Fruit fly (Drosophila melanogaster) whole organism, embryonic: Measurements from ENCODE around the gene CG5969.

Experiments
- Bgb ChIP-seq: fragments of 200-800 bp; sonication (Bioruptor generic); IDR thresholded peaks from 2 replicates; pipeline ENCODE4 v1.3.6; 2022; ENCODE audit warnings: missing biosample characterization, missing genetic modification characterization; ENCODE audit not compliant: partially characterized antibody
- CG11398 ChIP-seq: fragments of 200-800 bp; sonication (Bioruptor generic); optimal IDR thresholded peaks from 2 replicates; lab custom pipeline; 2016; ENCODE audit warnings: missing biosample characterization, missing genetic modification characterization
- CG12219 ChIP-seq: fragments of 200-800 bp; sonication (Bioruptor generic); optimal IDR thresholded peaks from 3 replicates; lab custom pipeline; 2018; ENCODE audit warnings: missing biosample characterization, mild to moderate bottlenecking, missing genetic modification characterization
- CG18764 ChIP-seq: fragments of 200-800 bp; sonication (Bioruptor generic); optimal IDR thresholded peaks from 3 replicates; lab custom pipeline; 2016; ENCODE audit warnings: missing biosample characterization, missing genetic modification characterization
- CG7357 ChIP-seq: fragments of 200-800 bp; sonication (Bioruptor generic); IDR thresholded peaks from 3 replicates; pipeline ENCODE4 v1.3.6; 2022; ENCODE audit warnings: missing biosample characterization, missing genetic modification characterization
- CG7745 ChIP-seq: fragments of 200-800 bp; sonication (Bioruptor generic); optimal IDR thresholded peaks from 2 replicates; lab custom pipeline; 2018; ENCODE audit warnings: missing biosample characterization, mild to moderate bottlenecking, missing genetic modification characterization, moderate library complexity
- CG8924 ChIP-seq: fragments of 200-800 bp; optimal IDR thresholded peaks from 3 replicates; lab custom pipeline; 2019; ENCODE audit warnings: missing biosample characterization, mild to moderate bottlenecking, missing genetic modification characterization, moderate library complexity
- Poxn ChIP-seq: fragments of 200-800 bp; sonication (Bioruptor generic); IDR thresholded peaks from 2 replicates; pipeline ENCODE4 v1.3.6; 2022; ENCODE audit warnings: missing biosample characterization, missing genetic modification characterization
- Ssrp ChIP-seq: fragments of 200-800 bp; sonication (Bioruptor generic); optimal IDR thresholded peaks from 2 replicates; lab custom pipeline; 2018; ENCODE audit warnings: missing biosample characterization, mild to moderate bottlenecking, missing genetic modification characterization, moderate library complexity
- schlank ChIP-seq: fragments of 200-800 bp; sonication (Bioruptor generic); optimal IDR thresholded peaks from 2 replicates; lab custom pipeline; 2018; ENCODE audit warnings: missing biosample characterization, mild to moderate bottlenecking, missing genetic modification characterization
- sima ChIP-seq: fragments of 200-800 bp; sonication (Bioruptor generic); optimal IDR thresholded peaks from 2 replicates; lab custom pipeline; 2016; ENCODE audit warnings: missing biosample characterization, missing genetic modification characterization

dm6 chr3L:20440902-20441429, 32.6 kb upstream of the CG5969 start:
- no peak for TF ChIP-seq CG12219 (GFP tag; lab: Kevin White, UChicago)
- TF ChIP-seq sima (GFP tag; lab: Kevin White, UChicago): no peak
- no peak for TF ChIP-seq CG18764
- TF ChIP-seq Poxn: no peak
- TF ChIP-seq Bgb (GFP tag; lab: Robert Waterston, UW): no peak
- no peak for TF ChIP-seq Ssrp (tag; lab: Kevin White, UChicago)
- TF ChIP-seq CG11398 (GFP tag; lab: Kevin White, UChicago): no peak
- TF ChIP-seq CG7745: no peak
- no peak for TF ChIP-seq CG8924 (tag; lab: Kevin White, UChicago)
- TF ChIP-seq schlank (tag; lab: Kevin White, UChicago): no peak
- TF ChIP-seq CG7357 (GFP tag; lab: Robert Waterston, UW): no peak
